Worm (Caenorhabditis elegans) whole organism, L2 larva: ENCODE measurements around the gene B0495.7.

Source experiments
- C34F6.9 ChIP-seq: fragments of 150-350 bp; optimal IDR thresholded peaks from 2 replicates; lab custom pipeline; 2014; ENCODE audit warnings: missing biosample characterization, missing genetic modification characterization
- F13H6.1 ChIP-seq: sonication (generic microtip); optimal IDR thresholded peaks from 2 replicates; lab custom pipeline; 2016; ENCODE audit warnings: missing genetic modification characterization, missing compliant biosample characterization
- R02D3.7 ChIP-seq: fragments of 150-350 bp; optimal IDR thresholded peaks from 2 replicates; lab custom pipeline; 2014; ENCODE audit warnings: missing biosample characterization, missing genetic modification characterization
- Y55F3AM.14 ChIP-seq: fragments of 200-800 bp; sonication (Bioruptor generic); optimal IDR thresholded peaks from 2 replicates; lab custom pipeline; 2018; ENCODE audit warnings: mild to moderate bottlenecking, missing genetic modification characterization, missing compliant biosample characterization
- ZK546.5 ChIP-seq: sonication (generic microtip); optimal IDR thresholded peaks from 2 replicates; lab custom pipeline; 2017; ENCODE audit warnings: missing biosample characterization, missing genetic modification characterization
- alr-1 ChIP-seq: fragments of 150-350 bp; optimal IDR thresholded peaks from 2 replicates; lab custom pipeline; 2014; ENCODE audit warnings: missing biosample characterization, missing genetic modification characterization
- ama-1 ChIP-seq: fragments of 150-350 bp; optimal IDR thresholded peaks from 2 replicates; lab custom pipeline; 2018; ENCODE audit warnings: inconsistent platforms
- crh-2 ChIP-seq: sonication (generic microtip); optimal IDR thresholded peaks from 2 replicates; lab custom pipeline; 2017; ENCODE audit warnings: missing biosample characterization, missing genetic modification characterization
- egl-27 ChIP-seq: sonication (generic microtip); optimal IDR thresholded peaks from 3 replicates; lab custom pipeline; 2017; ENCODE audit warnings: missing biosample characterization, missing genetic modification reagents, missing genetic modification characterization
- elt-3 ChIP-seq: sonication (generic microtip); optimal IDR thresholded peaks from 2 replicates; lab custom pipeline; 2017; ENCODE audit warnings: missing biosample characterization, missing genetic modification characterization
- fos-1 ChIP-seq: fragments of 150-350 bp; optimal IDR thresholded peaks from 2 replicates; lab custom pipeline; 2014; ENCODE audit warnings: missing biosample characterization, missing genetic modification characterization
- gmeb-1 ChIP-seq: fragments of 150-350 bp; optimal IDR thresholded peaks from 2 replicates; lab custom pipeline; 2014; ENCODE audit warnings: missing biosample characterization, missing genetic modification characterization
- lin-11 ChIP-seq: fragments of 150-350 bp; sonication (generic microtip); optimal IDR thresholded peaks from 2 replicates; lab custom pipeline; 2014; ENCODE audit warnings: missing biosample characterization, missing genetic modification characterization, inconsistent platforms, mixed read lengths
- lin-39 ChIP-seq: fragments of 150-350 bp; optimal IDR thresholded peaks from 2 replicates; lab custom pipeline; 2014; ENCODE audit warnings: missing biosample characterization, missing genetic modification reagents, missing genetic modification characterization
- lsy-2 ChIP-seq, 2 experiments: fragments of 150-350 bp in 1 of 2; sonication (generic microtip) in 1 of 2; optimal IDR thresholded peaks; 2 replicates each; lab custom pipeline; 2014 to 2017; ENCODE audit warnings: missing biosample characterization in 2 of 2, missing genetic modification characterization in 2 of 2
- mab-5 ChIP-seq: fragments of 150-350 bp; optimal IDR thresholded peaks from 2 replicates; lab custom pipeline; 2014; ENCODE audit warnings: missing biosample characterization, missing genetic modification characterization
- mdl-1 ChIP-seq, 2 experiments: fragments of 150-350 bp in 1 of 2; sonication (generic microtip) in 1 of 2; optimal IDR thresholded peaks; 2 replicates each; lab custom pipeline; 2017; ENCODE audit warnings: missing biosample characterization in 2 of 2, missing genetic modification characterization in 2 of 2
- nhr-12 ChIP-seq: fragments of 150-350 bp; optimal IDR thresholded peaks from 2 replicates; lab custom pipeline; 2014; ENCODE audit warnings: missing biosample characterization, missing genetic modification characterization
- nhr-21 ChIP-seq: fragments of 150-350 bp; optimal IDR thresholded peaks from 2 replicates; lab custom pipeline; 2014; ENCODE audit warnings: missing biosample characterization, missing genetic modification characterization
- nhr-23 ChIP-seq: fragments of 150-350 bp; optimal IDR thresholded peaks from 2 replicates; lab custom pipeline; 2014; ENCODE audit warnings: missing biosample characterization, missing genetic modification reagents, missing genetic modification characterization
- nhr-237 ChIP-seq: fragments of 150-350 bp; optimal IDR thresholded peaks from 2 replicates; lab custom pipeline; 2014; ENCODE audit warnings: missing biosample characterization, missing genetic modification characterization
- skn-1 ChIP-seq: sonication (generic microtip); optimal IDR thresholded peaks from 2 replicates; lab custom pipeline; 2017; ENCODE audit warnings: missing biosample characterization, missing genetic modification characterization
- sma-3 ChIP-seq: sonication (generic microtip); optimal IDR thresholded peaks from 2 replicates; lab custom pipeline; 2016; ENCODE audit warnings: missing genetic modification reagents, missing genetic modification characterization, missing compliant biosample characterization
- sma-9 ChIP-seq, 2 experiments: fragments of 150-350 bp in 1 of 2; sonication (generic microtip) in 1 of 2; optimal IDR thresholded peaks; 2 replicates each; lab custom pipeline; 2014 to 2016; ENCODE audit warnings: missing genetic modification characterization in 2 of 2, mild to moderate bottlenecking in 1 of 2, missing biosample characterization in 1 of 2, missing compliant biosample characterization in 1 of 2, missing genetic modification reagents in 1 of 2, moderate library complexity in 1 of 2
- snpc-4 ChIP-seq: fragments of 150-350 bp; optimal IDR thresholded peaks from 2 replicates; lab custom pipeline; 2014; ENCODE audit warnings: missing biosample characterization, missing genetic modification characterization
- unc-55 ChIP-seq: fragments of 150-350 bp; sonication (generic microtip); optimal IDR thresholded peaks from 3 replicates; lab custom pipeline; 2014; ENCODE audit warnings: missing biosample characterization, missing genetic modification reagents, missing genetic modification characterization
- unc-62 ChIP-seq: fragments of 150-350 bp; optimal IDR thresholded peaks from 2 replicates; lab custom pipeline; 2014; ENCODE audit warnings: missing biosample characterization, missing genetic modification reagents, missing genetic modification characterization
- zag-1 ChIP-seq: fragments of 150-350 bp; optimal IDR thresholded peaks from 2 replicates; lab custom pipeline; 2014; ENCODE audit warnings: missing biosample characterization, missing genetic modification characterization
- ztf-1 ChIP-seq: fragments of 200-800 bp; sonication (Bioruptor generic); conservative IDR thresholded peaks from 2 replicates; pipeline ENCODE4 v1.3.6; 2022; ENCODE audit warnings: missing genetic modification characterization, missing compliant biosample characterization
- ztf-11 ChIP-seq: sonication (generic microtip); optimal IDR thresholded peaks from 2 replicates; lab custom pipeline; 2017; ENCODE audit warnings: missing biosample characterization, missing genetic modification characterization
- ztf-4 ChIP-seq: fragments of 150-350 bp; optimal IDR thresholded peaks from 2 replicates; lab custom pipeline; 2014; ENCODE audit warnings: missing biosample characterization, missing genetic modification characterization

The B0495.7 gene

ce11 chrII:7695636-7696035 lies 9.4 kb downstream of the B0495.7 start:
- peak; percentile 59 for TF ChIP-seq sma-9 (GFP tag; optimal IDR thresholded peaks at IDR 0.05; lab: Kevin White, UChicago)
- no peak for TF ChIP-seq sma-9 (tag; optimal IDR thresholded peaks at IDR 0.05; lab: Kevin White, UChicago)
- peak; percentile 46 for TF ChIP-seq crh-2
- peak; percentile 22 for TF ChIP-seq gmeb-1 (tag; lab: Kevin White, UChicago)
- TF ChIP-seq fos-1 (tag; lab: Kevin White, UChicago): peak; percentile 96
- TF ChIP-seq mdl-1 (tag; optimal IDR thresholded peaks at IDR 0.05; lab: Kevin White, UChicago): peak in 1 of 2 experiments; percentile 17
- TF ChIP-seq nhr-12 (tag; lab: Kevin White, UChicago): no peak
- TF ChIP-seq ztf-4: no peak
- no peak for TF ChIP-seq mab-5 (tag; lab: Kevin White, UChicago)

- TF ChIP-seq crh-2 (peak; percentile 50), F13H6.1 (tag; lab: Kevin White, UChicago) (no peak), fos-1 (tag; lab: Kevin White, UChicago) (peak; percentile 76)
Observed at ce11 chrII:7694745-7695144, 10.3 kb downstream of the B0495.7 start.

DNA sequence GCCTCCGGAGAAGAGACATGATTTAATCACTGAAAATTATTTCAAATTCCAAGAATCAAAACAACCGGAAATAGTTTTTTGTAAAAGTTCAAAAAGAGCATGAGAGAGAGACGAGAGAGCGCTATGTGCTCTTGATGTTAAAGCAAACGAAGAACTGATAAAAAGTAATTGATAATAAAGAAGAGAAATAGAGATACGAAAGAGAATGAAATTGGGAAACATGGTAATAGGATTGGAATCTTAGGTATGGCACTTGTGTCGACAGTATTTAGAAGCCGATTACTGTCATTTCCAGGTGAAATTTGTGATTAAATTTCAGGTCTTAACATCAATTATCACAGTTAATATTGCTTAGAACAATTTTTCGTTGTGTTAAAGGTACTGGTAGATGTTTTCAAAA lies 11.1 kb downstream of the B0495.7 start, which contains the start of gene nhx-2:
Gene nhx-2, minus strand, starts transcription at position 29 of the 400 bp plus-strand sequence.
- TF ChIP-seq fos-1 (tag; lab: Kevin White, UChicago): peak; percentile 92
- TF ChIP-seq unc-55 (GFP tag; lab: Kevin White, UChicago): no peak
- TF ChIP-seq zag-1 (tag; lab: Kevin White, UChicago): no peak

- TF ChIP-seq nhr-21 (tag; lab: Kevin White, UChicago) (no peak), snpc-4 (tag; lab: Kevin White, UChicago) (no peak), C34F6.9 (tag; lab: Kevin White, UChicago) (no peak), alr-1 (tag; lab: Kevin White, UChicago) (no peak), unc-55 (GFP tag; lab: Kevin White, UChicago) (no peak)
Observed at ce11 chrII:7690384-7690783, 14.6 kb downstream of the B0495.7 start, which contains the start of gene pid-1. Gene pid-1 (minus strand): TSS chrII:7690556.

DNA sequence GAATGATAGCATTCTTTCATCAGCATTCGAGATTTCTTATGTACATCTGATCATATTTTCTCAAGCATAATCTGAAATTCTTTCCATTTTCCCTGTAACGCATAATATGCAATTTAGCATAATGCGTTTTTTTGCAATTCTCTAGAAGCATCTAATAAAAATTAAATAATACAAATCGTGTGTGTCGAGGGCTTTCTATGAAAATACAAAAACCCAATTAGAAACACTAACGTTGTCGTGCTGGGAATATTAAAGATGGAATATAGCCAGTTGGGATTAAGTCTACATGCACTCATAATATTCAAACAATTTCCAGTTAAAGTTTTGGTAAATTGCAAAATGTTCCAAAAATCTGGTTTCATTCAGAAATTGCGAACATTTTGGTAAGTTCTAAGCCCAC lies 20.4 kb downstream of the B0495.7 start, which contains the start of gene F18A1.1:
Gene F18A1.1, plus strand, starts transcription at position 301 of the 400 bp plus-strand sequence.
- TF ChIP-seq nhr-21 (tag; lab: Kevin White, UChicago): peak; percentile 15
- TF ChIP-seq nhr-237 (tag; lab: Kevin White, UChicago): no peak
- no peak for TF ChIP-seq C34F6.9 (tag; lab: Kevin White, UChicago)
- TF ChIP-seq ama-1 (lab: Kevin White, UChicago): no peak
- no peak for TF ChIP-seq ztf-11

ce11 chrII:7682488-7682887 lies 22.5 kb downstream of the B0495.7 start:
- no peak for TF ChIP-seq unc-62 (GFP tag; lab: Kevin White, UChicago)
- TF ChIP-seq Y55F3AM.14 (GFP tag; lab: Kevin White, UChicago): no peak
- no peak for TF ChIP-seq ztf-11
- no peak for TF ChIP-seq skn-1 (tag; lab: Kevin White, UChicago)
- no peak for TF ChIP-seq ama-1 (lab: Kevin White, UChicago)
- TF ChIP-seq sma-3 (GFP tag; lab: Kevin White, UChicago): no peak
- TF ChIP-seq crh-2: no peak
- TF ChIP-seq elt-3 (tag; lab: Kevin White, UChicago): no peak
- TF ChIP-seq lin-39 (tag; lab: Kevin White, UChicago): no peak
- TF ChIP-seq ztf-1 (GFP tag; lab: Robert Waterston, UW): no peak
- TF ChIP-seq lsy-2 (tag; optimal IDR thresholded peaks at IDR 0.05; lab: Kevin White, UChicago): no peak
- no peak for TF ChIP-seq R02D3.7 (tag; lab: Kevin White, UChicago)
- no peak for TF ChIP-seq lin-11 (tag; lab: Kevin White, UChicago)
- TF ChIP-seq egl-27 (tag; lab: Kevin White, UChicago): no peak
- no peak for TF ChIP-seq alr-1 (tag; lab: Kevin White, UChicago)
- no peak for TF ChIP-seq nhr-23 (tag; lab: Kevin White, UChicago)
- TF ChIP-seq ZK546.5: no peak
